Worm (Caenorhabditis elegans): ENCODE data around the gene F14H8.2.

DNA sequence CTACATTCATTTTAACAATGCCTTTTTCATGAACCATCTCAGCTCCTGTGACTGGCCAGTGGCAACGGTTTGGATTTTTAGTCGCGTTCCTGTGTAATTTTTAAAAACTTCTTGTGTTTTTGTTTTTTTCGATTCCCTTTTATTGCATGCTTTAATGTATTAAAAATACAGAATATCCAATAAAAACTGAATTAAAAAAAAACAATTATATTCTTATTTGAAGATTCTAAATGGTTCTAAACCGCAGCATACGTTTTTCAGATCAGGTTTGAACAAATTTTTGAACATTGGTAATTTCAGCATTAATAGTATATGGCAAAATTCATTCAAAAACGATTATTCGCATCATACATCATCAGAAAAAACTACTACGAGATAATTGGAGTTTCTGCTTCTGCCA lies 48.2 kb upstream of the F14H8.2 start, which contains the start of gene dnj-3:
- TF ChIP-seq klf-2 (GFP tag; conservative IDR thresholded peaks at IDR 0.05) (no peak), T22C8.4 (GFP tag; IDR thresholded peaks at IDR 0.05) (no peak), ztf-23 (GFP tag; IDR thresholded peaks at IDR 0.05) (no peak), flt-1 (GFP tag; IDR thresholded peaks at IDR 0.05) (no peak), cog-1 (tag; optimal IDR thresholded peaks at IDR 0.05) (no peak)

Data from whole organism, midembryonic.